Fruit fly (Drosophila melanogaster) whole organism, wandering third instar larva: ENCODE measurements around the gene serp.

Source experiments
- CG9705 ChIP-seq: fragments of 200-800 bp; sonication (Bioruptor generic); optimal IDR thresholded peaks from 2 replicates; lab custom pipeline; 2018; ENCODE audit warnings: missing biosample characterization, mild to moderate bottlenecking, missing genetic modification characterization
- Dfd ChIP-seq: fragments of >200 bp; optimal IDR thresholded peaks from 2 replicates; lab custom pipeline; 2017; ENCODE audit warnings: missing biosample characterization, missing genetic modification characterization
- Dif ChIP-seq: fragments of 200-275, 200-300 bp; sonication (Bioruptor generic); optimal IDR thresholded peaks from 2 replicates; lab custom pipeline; 2018; ENCODE audit warnings: missing biosample characterization, missing genetic modification characterization; ENCODE audit not compliant: partially characterized antibody
- GATAd ChIP-seq: sonication (Bioruptor generic); optimal IDR thresholded peaks from 2 replicates; lab custom pipeline; 2016; ENCODE audit warnings: missing biosample characterization, missing genetic modification characterization
- HLH106 ChIP-seq: fragments of 200-800 bp; optimal IDR thresholded peaks from 3 replicates; lab custom pipeline; 2019; ENCODE audit warnings: missing biosample characterization, mild to moderate bottlenecking, missing genetic modification characterization, moderate library complexity
- Hnf4 ChIP-seq: fragments of 200-800 bp; sonication (Bioruptor generic); optimal IDR thresholded peaks from 2 replicates; lab custom pipeline; 2016; ENCODE audit warnings: missing biosample characterization, mild to moderate bottlenecking, missing genetic modification characterization
- Hr78 ChIP-seq: fragments of >200 bp; optimal IDR thresholded peaks from 2 replicates; lab custom pipeline; 2017; ENCODE audit warnings: missing biosample characterization, missing genetic modification characterization
- Hr83 ChIP-seq: fragments of 200-300 bp; sonication (Bioruptor generic); optimal IDR thresholded peaks from 2 replicates; lab custom pipeline; 2016; ENCODE audit warnings: missing biosample characterization, mild to moderate bottlenecking, missing genetic modification characterization, moderate library complexity; ENCODE audit not compliant: poor library complexity, severe bottlenecking
- Mio ChIP-seq: sonication (Bioruptor generic); optimal IDR thresholded peaks from 2 replicates; lab custom pipeline; 2016; ENCODE audit warnings: missing biosample characterization, missing genetic modification characterization
- N ChIP-seq: fragments of >200 bp; optimal IDR thresholded peaks from 2 replicates; lab custom pipeline; 2018; ENCODE audit warnings: missing biosample characterization, missing external identifiers, missing genetic modification characterization
- OdsH ChIP-seq: fragments of 200-800 bp; sonication (Bioruptor generic); optimal IDR thresholded peaks from 2 replicates; lab custom pipeline; 2016; ENCODE audit warnings: missing biosample characterization, mild to moderate bottlenecking, missing genetic modification characterization
- Rel ChIP-seq, 2 experiments: fragments of 200-800 bp; sonication (Bioruptor generic) in 1 of 2; optimal IDR thresholded peaks; 2 replicates in 1 of 2; 3 replicates in 1 of 2; lab custom pipeline; 2016 to 2019; ENCODE audit warnings: mild to moderate bottlenecking in 2 of 2, missing biosample characterization in 2 of 2, missing genetic modification characterization in 2 of 2, moderate library complexity in 1 of 2
- Sp1 ChIP-seq: fragments of 200-800 bp; sonication (Bioruptor generic); optimal IDR thresholded peaks from 3 replicates; lab custom pipeline; 2019; ENCODE audit warnings: missing biosample characterization, mild to moderate bottlenecking, missing genetic modification characterization, moderate library complexity
- Vsx2 ChIP-seq: fragments of 200-300, 225-300 bp; sonication (Bioruptor generic); optimal IDR thresholded peaks from 2 replicates; lab custom pipeline; 2018; ENCODE audit warnings: missing biosample characterization, missing genetic modification characterization; ENCODE audit not compliant: partially characterized antibody
- br ChIP-seq: fragments of 200-800 bp; sonication (Bioruptor generic); optimal IDR thresholded peaks from 2 replicates; lab custom pipeline; 2016; ENCODE audit warnings: missing biosample characterization, missing genetic modification characterization
- dmrt93B ChIP-seq: fragments of 200-800 bp; sonication (Bioruptor generic); optimal IDR thresholded peaks from 2 replicates; lab custom pipeline; 2018; ENCODE audit warnings: missing biosample characterization, mild to moderate bottlenecking, missing genetic modification characterization
- ey ChIP-seq: fragments of 200-800 bp; sonication (Bioruptor generic); optimal IDR thresholded peaks from 2 replicates; lab custom pipeline; 2016; ENCODE audit warnings: missing biosample characterization, missing genetic modification characterization
- foxo ChIP-seq, 2 experiments: fragments of 200-800 bp; sonication (Bioruptor generic); optimal IDR thresholded peaks; 2 replicates in 1 of 2; 3 replicates in 1 of 2; lab custom pipeline; 2016 to 2017; ENCODE audit warnings: missing biosample characterization in 2 of 2, missing genetic modification characterization in 2 of 2
- fru ChIP-seq: fragments of 200-800 bp; sonication (Bioruptor generic); optimal IDR thresholded peaks from 3 replicates; lab custom pipeline; 2016; ENCODE audit warnings: missing biosample characterization, mild to moderate bottlenecking, missing genetic modification characterization
- h ChIP-seq: fragments of 200-800 bp; sonication (Bioruptor generic); optimal IDR thresholded peaks from 3 replicates; lab custom pipeline; 2016; ENCODE audit warnings: missing biosample characterization, mild to moderate bottlenecking, missing genetic modification characterization
- psq ChIP-seq: fragments of 200-800 bp; sonication (Bioruptor generic); optimal IDR thresholded peaks from 3 replicates; lab custom pipeline; 2017; ENCODE audit warnings: missing biosample characterization, mild to moderate bottlenecking, missing genetic modification characterization, moderate library complexity
- rgr ChIP-seq: fragments of 200-800 bp; sonication (Bioruptor generic); optimal IDR thresholded peaks from 3 replicates; lab custom pipeline; 2016; ENCODE audit warnings: missing biosample characterization, mild to moderate bottlenecking, missing genetic modification characterization
- sv ChIP-seq: fragments of 200-800 bp; sonication (Bioruptor generic); optimal IDR thresholded peaks from 3 replicates; lab custom pipeline; 2016; ENCODE audit warnings: missing biosample characterization, missing genetic modification characterization
- usp ChIP-seq: fragments of >200 bp; optimal IDR thresholded peaks from 2 replicates; lab custom pipeline; 2017; ENCODE audit warnings: missing biosample characterization, missing genetic modification characterization
- woc ChIP-seq: sonication (Bioruptor generic); optimal IDR thresholded peaks from 2 replicates; lab custom pipeline; 2016; ENCODE audit warnings: missing biosample characterization, mild to moderate bottlenecking, missing genetic modification characterization

serp gene

DNA sequence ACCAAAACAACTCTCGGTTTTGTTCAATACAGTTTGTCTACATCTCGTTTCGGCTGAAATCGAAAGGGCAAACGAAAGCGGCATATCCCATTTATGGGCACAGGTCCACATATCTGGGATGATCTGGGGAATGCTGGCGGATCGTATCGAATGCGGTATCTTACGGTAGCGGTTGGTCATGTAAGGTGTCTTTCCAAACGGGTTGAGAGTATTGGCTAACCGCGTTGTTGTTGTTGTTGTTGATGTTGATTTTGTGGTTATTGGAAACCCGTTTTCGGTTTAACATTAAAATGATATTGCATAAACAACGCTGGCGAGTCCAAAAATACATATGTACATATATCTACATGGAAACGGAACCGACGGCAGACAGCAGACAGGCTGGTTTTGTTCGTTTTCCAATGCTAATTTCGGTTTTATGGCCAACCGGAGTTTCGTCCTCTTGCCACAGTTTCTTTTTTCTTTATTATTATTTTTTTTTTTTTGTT lies 13.6 kb downstream of the serp start:
- no peak for TF ChIP-seq sv (GFP tag; lab: Kevin White, UChicago)
- TF ChIP-seq Rel (GFP tag; optimal IDR thresholded peaks at IDR 0.05; lab: Kevin White, UChicago): peak; percentile 51
- no peak for TF ChIP-seq Rel (tag; optimal IDR thresholded peaks at IDR 0.05; lab: Kevin White, UChicago)
- no peak for TF ChIP-seq Hr78 (GFP tag; lab: Kevin White, UChicago)
- peak; percentile 34 for TF ChIP-seq Vsx2 (GFP tag; lab: Kevin White, UChicago)
- TF ChIP-seq, all 38 proteins: peak for 2

DNA sequence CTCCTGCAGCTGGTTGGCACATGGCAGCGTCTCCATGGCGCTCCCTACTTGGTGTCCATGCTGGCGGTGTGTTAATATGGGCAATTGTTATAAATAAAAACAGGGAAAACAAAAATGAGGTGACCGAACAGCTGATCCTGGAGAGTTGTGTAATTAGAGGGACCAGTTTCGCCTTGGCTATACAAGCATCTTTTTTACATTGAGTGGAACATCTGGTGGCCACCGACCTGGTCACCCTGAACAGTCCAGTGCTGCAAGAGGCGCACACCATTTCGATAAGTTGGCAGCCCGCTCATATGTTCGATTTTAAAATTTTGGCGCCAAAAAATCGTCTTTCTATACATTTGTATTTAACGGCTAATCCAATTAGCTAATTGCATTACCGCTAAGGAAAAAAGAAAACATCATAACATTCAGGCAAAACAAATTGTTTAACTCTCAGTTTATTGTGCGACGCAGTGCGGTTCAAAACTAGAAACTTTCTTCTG lies 20.6 kb downstream of the serp start, which contains the start of the genes CG8765 and Gbeta76C:
CG8765 (minus strand) TSS at position 154 of the 488 bp plus-strand sequence.
Gbeta76C (plus strand) TSS at position 438 of the 488 bp plus-strand sequence.
- peak in 1 of 2 experiments; percentile 56 for TF ChIP-seq foxo (GFP tag; optimal IDR thresholded peaks at IDR 0.05; lab: Kevin White, UChicago)
- TF ChIP-seq HLH106 (tag; lab: Kevin White, UChicago): peak; percentile 60
- TF ChIP-seq sv (GFP tag; lab: Kevin White, UChicago): peak; percentile 10
- no peak for TF ChIP-seq h (GFP tag; lab: Kevin White, UChicago)
- peak; percentile 16 for TF ChIP-seq Hr83
- peak; percentile 32 for TF ChIP-seq rgr
- no peak for TF ChIP-seq Dif (GFP tag; lab: Kevin White, UChicago)
- no peak for TF ChIP-seq Rel (GFP tag; optimal IDR thresholded peaks at IDR 0.05; lab: Kevin White, UChicago)
- peak; percentile 40 for TF ChIP-seq Rel (tag; optimal IDR thresholded peaks at IDR 0.05; lab: Kevin White, UChicago)
- TF ChIP-seq br: no peak
- TF ChIP-seq Vsx2 (GFP tag; lab: Kevin White, UChicago): no peak
- peak; percentile 7 for TF ChIP-seq ey

DNA sequence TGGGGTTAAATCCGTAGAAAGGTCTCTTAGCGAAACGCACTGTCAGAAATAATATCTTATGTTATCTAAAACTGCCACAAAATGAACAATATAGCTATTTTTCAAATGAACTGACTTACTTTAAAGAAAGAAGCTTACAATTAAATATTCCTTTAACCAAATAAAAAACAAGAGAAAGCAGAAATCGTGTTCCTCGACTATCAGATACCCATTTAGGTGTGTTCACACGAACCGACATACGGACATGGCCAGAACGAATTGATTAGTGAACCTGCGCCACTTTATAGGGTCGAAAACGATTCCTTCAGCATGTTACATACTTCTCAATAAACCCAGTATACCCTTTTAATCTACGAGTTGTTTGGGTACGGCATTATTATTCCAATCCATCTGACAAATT lies 24.3 kb downstream of the serp start:
- no peak for TF ChIP-seq ey
- no peak for TF ChIP-seq Dif (GFP tag; lab: Kevin White, UChicago)
- TF ChIP-seq Hnf4 (GFP tag; lab: Kevin White, UChicago): no peak

DNA sequence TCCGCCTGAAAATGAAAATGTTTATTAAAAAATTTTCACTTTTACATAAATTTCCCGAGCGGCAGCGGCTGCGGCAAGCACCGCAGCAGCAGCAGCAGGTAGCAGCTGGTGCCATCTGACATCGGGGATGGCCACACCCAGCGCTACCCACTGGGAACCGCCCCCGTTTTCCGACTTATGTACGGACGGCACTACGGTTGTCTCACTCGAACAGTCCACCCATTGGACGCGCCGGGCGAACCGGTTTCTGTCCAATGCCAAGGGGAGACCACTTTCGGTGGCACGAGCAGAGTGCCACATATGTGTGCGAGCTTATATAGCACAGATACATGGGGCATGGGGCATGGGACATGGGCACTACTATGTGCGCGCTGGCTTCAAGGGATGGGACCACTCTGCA lies 24.9 kb downstream of the serp start:
- peak; percentile 84 for TF ChIP-seq Dif (GFP tag; lab: Kevin White, UChicago)
- peak; percentile 64 for TF ChIP-seq Vsx2 (GFP tag; lab: Kevin White, UChicago)
- TF ChIP-seq Mio (GFP tag; lab: Kevin White, UChicago): no peak

DNA sequence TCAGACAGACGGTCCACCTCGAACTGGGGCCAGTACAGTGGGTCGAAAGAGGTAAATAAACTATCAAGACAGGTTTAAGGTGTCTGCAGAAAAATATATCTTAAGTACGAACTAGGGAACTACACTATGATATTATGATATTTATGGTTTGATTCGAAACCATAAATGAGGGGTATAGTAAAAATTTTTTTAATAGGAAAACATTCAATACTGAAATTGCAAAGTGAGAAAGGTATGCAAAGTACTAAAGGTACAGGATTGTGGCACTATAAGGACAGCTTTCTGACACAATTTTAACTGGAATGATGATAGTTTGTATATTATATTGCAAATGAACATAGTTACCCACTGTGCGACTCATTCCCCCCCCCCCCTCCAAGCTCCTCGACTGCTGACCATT lies 31.8 kb downstream of the serp start:
- TF ChIP-seq foxo (GFP tag; optimal IDR thresholded peaks at IDR 0.05; lab: Kevin White, UChicago): peak in 1 of 2 experiments; percentile 65
- TF ChIP-seq CG9705 (GFP tag; lab: Kevin White, UChicago): peak; percentile 4
- peak; percentile 48 for TF ChIP-seq Sp1 (GFP tag; lab: Kevin White, UChicago)
- TF ChIP-seq Dfd (GFP tag; lab: Kevin White, UChicago): peak; percentile 61
- TF ChIP-seq N (GFP tag; lab: Kevin White, UChicago): no peak
- TF ChIP-seq dmrt93B (GFP tag; lab: Kevin White, UChicago): no peak
- TF ChIP-seq HLH106 (tag; lab: Kevin White, UChicago): peak; percentile 48
- peak; percentile 12 for TF ChIP-seq psq
- peak; percentile 56 for TF ChIP-seq h (GFP tag; lab: Kevin White, UChicago)
- TF ChIP-seq fru: peak; percentile 68
- peak; percentile 8 for TF ChIP-seq rgr
- no peak for TF ChIP-seq Hr78 (GFP tag; lab: Kevin White, UChicago)
- peak; percentile 48 for TF ChIP-seq woc

DNA sequence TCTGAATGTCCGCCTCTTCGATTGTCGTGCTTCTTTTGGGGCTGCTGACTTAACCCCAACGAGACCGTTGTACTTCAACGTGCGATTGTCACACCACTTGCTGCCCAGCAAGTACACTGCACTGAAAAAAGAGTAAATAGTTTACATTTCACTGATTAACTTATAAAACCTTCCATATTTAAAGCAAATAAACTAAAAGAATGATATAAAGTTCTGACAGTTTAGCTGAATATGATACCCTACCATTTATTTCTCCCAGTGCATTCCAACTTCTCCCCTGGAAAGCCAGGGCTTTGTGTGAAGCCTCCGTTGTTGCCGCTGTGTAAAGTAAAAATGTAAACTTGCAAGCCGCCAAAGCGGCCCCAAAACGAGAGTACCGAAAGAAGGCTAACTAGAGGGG lies 33.5 kb downstream of the serp start:
- TF ChIP-seq br (peak; percentile 25), OdsH (peak; percentile 14), ey (peak; percentile 40), GATAd (GFP tag; lab: Kevin White, UChicago) (no peak), HLH106 (tag; lab: Kevin White, UChicago) (peak; percentile 47), rgr (peak; percentile 35), Hnf4 (GFP tag; lab: Kevin White, UChicago) (peak; percentile 21), Sp1 (GFP tag; lab: Kevin White, UChicago) (peak; percentile 3), woc (peak; percentile 0), usp (GFP tag; lab: Kevin White, UChicago) (no peak), fru (peak; percentile 47), h (GFP tag; lab: Kevin White, UChicago) (peak; percentile 59), foxo (GFP tag; optimal IDR thresholded peaks at IDR 0.05; lab: Kevin White, UChicago) (peak in 1 of 2 experiments; percentile 42), Vsx2 (GFP tag; lab: Kevin White, UChicago) (no peak)
